Fruit fly (Drosophila melanogaster) whole organism, pupa: ENCODE data around the gene CG2157.

ENCODE experiments used
- CG10348 ChIP-seq: fragments of 200-800 bp; sonication (Bioruptor generic); IDR thresholded peaks from 2 replicates; pipeline ENCODE4 v1.3.6; 2022; ENCODE audit warnings: missing biosample characterization, missing genetic modification characterization
- CG12605 ChIP-seq: fragments of 200-800 bp; sonication (Bioruptor generic); IDR thresholded peaks from 2 replicates; pipeline ENCODE4 v1.3.6; 2022; ENCODE audit warnings: missing biosample characterization, missing genetic modification characterization
- CG13204 ChIP-seq: fragments of 200-800 bp; sonication (Bioruptor generic); optimal IDR thresholded peaks from 2 replicates; lab custom pipeline; 2018; ENCODE audit warnings: missing biosample characterization, mild to moderate bottlenecking, missing genetic modification characterization, moderate library complexity
- CG14655 ChIP-seq: fragments of 200-800 bp; sonication (Bioruptor generic); optimal IDR thresholded peaks from 3 replicates; lab custom pipeline; 2017; ENCODE audit warnings: mild to moderate bottlenecking, missing biosample characterization, missing genetic modification reagents, missing genetic modification characterization
- CG15710 ChIP-seq: fragments of 200-800 bp; sonication (Bioruptor generic); optimal IDR thresholded peaks from 2 replicates; lab custom pipeline; 2018; ENCODE audit warnings: missing biosample characterization, mild to moderate bottlenecking, missing genetic modification characterization, moderate library complexity
- CG17806 ChIP-seq: fragments of 200-800 bp; sonication (Bioruptor generic); optimal IDR thresholded peaks from 2 replicates; lab custom pipeline; 2018; ENCODE audit warnings: missing biosample characterization, mild to moderate bottlenecking, missing genetic modification characterization, moderate library complexity
- CG32121 ChIP-seq: fragments of 200-800 bp; sonication (Bioruptor generic); IDR thresholded peaks from 2 replicates; pipeline ENCODE4 v1.3.6; 2022; ENCODE audit warnings: missing biosample characterization, missing genetic modification characterization
- CG34367 ChIP-seq: fragments of 200-800 bp; sonication (Bioruptor generic); optimal IDR thresholded peaks from 2 replicates; lab custom pipeline; 2018; ENCODE audit warnings: missing biosample characterization, mild to moderate bottlenecking, missing genetic modification characterization
- CG4496 ChIP-seq: fragments of 200-800 bp; sonication (Bioruptor generic); IDR thresholded peaks from 3 replicates; pipeline ENCODE4 v1.3.6; 2022; ENCODE audit warnings: missing biosample characterization, missing genetic modification characterization
- CG8159 ChIP-seq: fragments of 200-800 bp; sonication (Bioruptor generic); optimal IDR thresholded peaks from 3 replicates; lab custom pipeline; 2018; ENCODE audit warnings: missing biosample characterization, mild to moderate bottlenecking, missing genetic modification characterization, moderate library complexity
- CG8301 ChIP-seq: fragments of 200-800 bp; sonication (Bioruptor generic); optimal IDR thresholded peaks from 2 replicates; lab custom pipeline; 2018; ENCODE audit warnings: missing biosample characterization, mild to moderate bottlenecking, missing genetic modification characterization
- CG9948 ChIP-seq: fragments of 200-800 bp; sonication (Bioruptor generic); optimal IDR thresholded peaks from 2 replicates; lab custom pipeline; 2018; ENCODE audit warnings: missing biosample characterization, mild to moderate bottlenecking, missing genetic modification characterization, moderate library complexity
- D1 ChIP-seq: fragments of 200-800 bp; sonication (Bioruptor generic); optimal IDR thresholded peaks from 2 replicates; lab custom pipeline; 2018; ENCODE audit warnings: missing biosample characterization, mild to moderate bottlenecking, missing genetic modification characterization, moderate library complexity
- EcR ChIP-seq: fragments of 200-800 bp; sonication (Bioruptor generic); optimal IDR thresholded peaks from 3 replicates; lab custom pipeline; 2019; ENCODE audit warnings: missing biosample characterization, missing genetic modification characterization, mild to moderate bottlenecking, moderate library complexity, missing genetic modification reagents
- Ets98B ChIP-seq: fragments of 200-800 bp; sonication (Bioruptor generic); IDR thresholded peaks from 2 replicates; pipeline ENCODE4 v1.3.6; 2022; ENCODE audit warnings: missing biosample characterization, missing genetic modification characterization
- Pif1A ChIP-seq: fragments of 200-800 bp; sonication (Bioruptor generic); optimal IDR thresholded peaks from 3 replicates; lab custom pipeline; 2016; ENCODE audit warnings: missing biosample characterization, missing genetic modification characterization
- Pif1B ChIP-seq: fragments of 200-800 bp; sonication (Bioruptor generic); optimal IDR thresholded peaks from 3 replicates; lab custom pipeline; 2016; ENCODE audit warnings: missing biosample characterization, missing genetic modification characterization
- Snoo ChIP-seq: fragments of 200-800 bp; sonication (Bioruptor generic); optimal IDR thresholded peaks from 3 replicates; lab custom pipeline; 2017; ENCODE audit warnings: missing biosample characterization, mild to moderate bottlenecking, missing genetic modification characterization, inconsistent platforms
- fd96Ca ChIP-seq: fragments of 200-800 bp; sonication (Bioruptor generic); IDR thresholded peaks from 3 replicates; pipeline ENCODE4 v1.3.6; 2022; ENCODE audit warnings: missing biosample characterization, missing genetic modification characterization
- gl ChIP-seq: fragments of 200-800 bp; sonication (Bioruptor generic); optimal IDR thresholded peaks from 2 replicates; lab custom pipeline; 2018; ENCODE audit warnings: missing biosample characterization, mild to moderate bottlenecking, missing genetic modification characterization
- rn ChIP-seq: fragments of 200-800 bp; sonication (Bioruptor generic); IDR thresholded peaks from 2 replicates; pipeline ENCODE4 v1.3.6; 2022; ENCODE audit warnings: missing biosample characterization, missing genetic modification characterization

Gene CG2157

DNA sequence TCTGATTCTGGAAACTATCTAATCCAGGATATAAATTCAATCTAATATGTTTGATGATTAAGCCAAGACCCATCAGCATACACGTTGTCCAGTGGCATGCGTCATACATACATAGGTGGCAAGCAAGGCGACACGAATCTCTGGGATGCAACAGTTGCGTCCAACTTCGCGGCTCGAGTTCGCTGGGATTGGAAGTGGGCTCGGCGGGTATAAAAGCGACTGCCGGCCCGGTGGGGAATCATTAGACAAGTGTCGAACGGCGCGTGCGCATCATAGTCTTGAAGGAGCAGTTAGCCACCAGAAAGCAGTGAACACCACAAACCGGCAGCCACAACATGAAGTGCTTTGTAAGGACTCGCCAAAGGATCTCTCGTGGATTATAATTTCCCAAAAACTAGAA lies at the start of gene CG2157:
CG2157 (plus strand) TSS at position 240 of the 400 bp plus-strand sequence.
- TF ChIP-seq gl (tag; lab: Kevin White, UChicago) (no peak), CG17806 (no peak), CG32121 (GFP tag; lab: Robert Waterston, UW) (no peak), CG8159 (no peak), Snoo (tag; lab: Kevin White, UChicago) (no peak), CG12605 (GFP tag; lab: Robert Waterston, UW) (no peak), CG34367 (tag; lab: Kevin White, UChicago) (no peak), Pif1A (no peak), D1 (tag; lab: Kevin White, UChicago) (no peak), CG14655 (GFP tag; lab: Kevin White, UChicago) (no peak), CG9948 (no peak), CG13204 (GFP tag; lab: Kevin White, UChicago) (no peak), Pif1B (GFP tag; lab: Kevin White, UChicago) (no peak), CG4496 (no peak), EcR (no peak), CG10348 (GFP tag; lab: Robert Waterston, UW) (no peak)

DNA sequence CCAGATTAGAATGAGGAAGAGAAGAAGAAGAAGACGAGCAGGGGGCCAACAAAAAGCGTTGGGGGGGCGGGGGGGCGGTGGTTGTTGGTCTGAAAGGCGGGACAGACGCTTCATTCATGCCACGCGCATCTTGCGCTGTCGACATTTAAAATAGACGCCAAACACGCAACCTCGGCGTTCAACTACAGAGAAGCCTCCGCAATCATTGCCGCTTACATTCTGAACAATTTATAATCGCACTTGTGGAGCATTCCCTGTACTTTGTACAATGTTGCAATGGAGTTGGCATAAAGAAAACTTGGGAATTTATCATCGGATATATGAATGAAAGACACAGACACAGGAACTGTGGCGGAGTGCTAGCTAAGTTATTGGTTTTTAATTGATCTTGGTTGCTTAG lies 48.3 kb upstream of the CG2157 start:
- TF ChIP-seq D1 (tag; lab: Kevin White, UChicago): no peak
- no peak for TF ChIP-seq CG10348 (GFP tag; lab: Robert Waterston, UW)
- no peak for TF ChIP-seq CG8159
- no peak for TF ChIP-seq CG32121 (GFP tag; lab: Robert Waterston, UW)
- no peak for TF ChIP-seq EcR
- no peak for TF ChIP-seq CG12605 (GFP tag; lab: Robert Waterston, UW)
- no peak for TF ChIP-seq Ets98B (GFP tag; lab: Robert Waterston, UW)
- no peak for TF ChIP-seq CG9948
- no peak for TF ChIP-seq CG34367 (tag; lab: Kevin White, UChicago)
- TF ChIP-seq gl (tag; lab: Kevin White, UChicago): no peak
- TF ChIP-seq Pif1B (GFP tag; lab: Kevin White, UChicago): no peak
- no peak for TF ChIP-seq CG13204 (GFP tag; lab: Kevin White, UChicago)
- TF ChIP-seq rn (GFP tag; lab: Robert Waterston, UW): no peak
- TF ChIP-seq fd96Ca: no peak
- TF ChIP-seq CG17806: no peak

DNA sequence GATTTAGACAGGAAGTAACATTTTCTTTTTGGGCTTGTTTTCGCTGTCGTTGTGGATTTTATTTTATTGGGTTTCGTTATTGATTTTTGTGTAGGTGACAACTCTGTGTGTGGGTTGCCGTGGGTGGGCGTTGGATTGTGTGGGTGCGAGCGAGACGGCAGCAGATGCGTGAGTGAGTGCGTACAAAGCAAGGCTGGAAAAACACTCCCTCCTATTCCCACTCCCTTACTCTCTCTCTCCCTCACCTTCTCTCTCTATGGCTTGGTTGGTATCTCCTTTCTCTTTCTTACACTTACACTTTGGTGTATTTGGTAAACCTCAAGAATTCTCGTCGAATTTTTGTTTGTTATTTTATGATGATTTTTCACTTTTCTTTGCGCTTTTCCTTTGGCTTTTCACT lies 47.0 kb upstream of the CG2157 start:
- TF ChIP-seq fd96Ca (no peak), CG17806 (no peak), D1 (tag; lab: Kevin White, UChicago) (no peak), CG15710 (tag; lab: Kevin White, UChicago) (no peak), CG12605 (GFP tag; lab: Robert Waterston, UW) (no peak), Pif1B (GFP tag; lab: Kevin White, UChicago) (no peak), CG10348 (GFP tag; lab: Robert Waterston, UW) (no peak), EcR (no peak), Ets98B (GFP tag; lab: Robert Waterston, UW) (no peak), CG34367 (tag; lab: Kevin White, UChicago) (no peak), CG14655 (GFP tag; lab: Kevin White, UChicago) (no peak)

DNA sequence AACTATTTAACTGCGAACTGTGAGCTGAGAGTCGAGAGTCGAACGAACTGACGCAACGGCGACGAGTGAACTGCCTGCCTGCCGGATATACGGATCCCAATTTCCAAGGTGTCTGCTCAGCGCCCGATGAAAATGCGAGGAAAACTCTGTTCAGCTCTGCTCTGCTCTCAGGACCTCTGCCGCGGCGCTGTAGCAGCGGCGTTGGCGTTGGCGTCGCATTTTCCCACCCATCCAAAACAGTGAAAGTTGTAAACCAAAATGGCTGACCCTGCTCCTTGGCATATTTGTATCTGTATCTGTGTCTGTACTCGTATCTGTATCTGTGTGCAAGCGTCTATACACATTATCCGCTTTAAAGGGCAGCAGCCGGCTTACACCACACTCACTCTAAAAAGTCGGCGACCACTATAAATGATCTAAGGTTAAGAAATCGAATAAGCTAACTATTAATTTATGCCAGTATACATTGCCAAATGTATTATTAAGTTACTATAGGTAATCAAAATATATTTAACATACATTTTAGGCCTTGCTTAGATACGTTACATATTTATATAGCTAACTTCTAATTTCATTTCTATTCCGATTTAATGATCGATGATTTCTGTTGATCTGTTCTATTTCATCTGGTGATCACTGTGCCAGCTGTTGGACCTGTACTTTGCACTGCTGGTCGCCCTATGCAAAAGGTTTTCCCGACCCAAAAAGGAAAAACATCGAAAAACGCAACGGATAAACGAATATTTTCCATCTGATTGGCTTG lies 46.2 kb upstream of the CG2157 start:
- TF ChIP-seq CG8159 (no peak), Pif1B (GFP tag; lab: Kevin White, UChicago) (no peak), CG34367 (tag; lab: Kevin White, UChicago) (no peak), CG14655 (GFP tag; lab: Kevin White, UChicago) (no peak), Snoo (tag; lab: Kevin White, UChicago) (no peak), D1 (tag; lab: Kevin White, UChicago) (no peak), CG4496 (no peak), CG8301 (tag; lab: Kevin White, UChicago) (no peak)

DNA sequence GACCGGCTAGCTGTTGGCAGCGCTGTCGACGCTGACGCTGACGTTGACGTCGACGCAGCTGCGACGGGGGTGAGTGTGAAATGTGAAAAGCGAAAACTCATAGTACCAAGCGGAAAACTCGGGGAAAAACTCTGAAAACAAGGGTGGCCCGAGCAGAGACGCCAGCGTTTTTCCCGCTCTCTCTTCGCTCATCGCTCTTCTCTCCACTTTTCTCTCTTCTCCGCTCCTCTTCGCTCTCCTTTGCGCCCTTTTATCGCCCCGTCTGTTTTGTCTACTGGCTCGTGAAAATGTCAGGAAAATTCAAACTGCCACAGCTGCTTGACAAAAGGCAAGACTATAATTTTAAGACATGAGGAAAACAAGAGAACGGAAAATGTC lies 45.7 kb upstream of the CG2157 start:
- TF ChIP-seq EcR: no peak
- TF ChIP-seq CG8301 (tag; lab: Kevin White, UChicago): no peak
- TF ChIP-seq CG8159: no peak
- no peak for TF ChIP-seq Snoo (tag; lab: Kevin White, UChicago)
- no peak for TF ChIP-seq fd96Ca
- TF ChIP-seq CG13204 (GFP tag; lab: Kevin White, UChicago): no peak
- TF ChIP-seq CG4496: no peak
- no peak for TF ChIP-seq rn (GFP tag; lab: Robert Waterston, UW)
- TF ChIP-seq Pif1B (GFP tag; lab: Kevin White, UChicago): no peak
- no peak for TF ChIP-seq CG14655 (GFP tag; lab: Kevin White, UChicago)
- TF ChIP-seq CG12605 (GFP tag; lab: Robert Waterston, UW): no peak
- no peak for TF ChIP-seq D1 (tag; lab: Kevin White, UChicago)
- no peak for TF ChIP-seq Ets98B (GFP tag; lab: Robert Waterston, UW)
- no peak for TF ChIP-seq CG34367 (tag; lab: Kevin White, UChicago)

DNA sequence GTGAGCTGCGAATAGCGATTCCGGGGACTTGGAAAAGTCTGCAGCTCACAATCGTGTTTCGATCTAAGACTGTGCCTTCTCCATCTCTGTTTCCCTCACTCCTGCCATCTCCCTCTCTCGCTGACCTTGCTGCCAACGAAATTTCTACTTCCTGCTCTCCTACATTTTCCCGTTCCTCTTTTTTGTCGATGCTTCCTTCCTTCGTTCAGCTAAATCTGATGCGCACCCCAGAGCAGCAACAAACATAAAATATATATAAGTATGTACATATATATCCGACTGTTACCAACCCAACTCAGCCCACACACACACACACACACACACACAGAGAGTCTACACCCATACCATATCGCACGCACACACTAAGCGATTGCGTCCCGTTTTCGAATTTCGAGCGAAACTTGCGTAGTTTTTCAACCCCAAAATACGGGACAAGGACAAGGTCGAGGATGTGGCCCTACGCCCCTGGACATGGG lies 44.8 kb upstream of the CG2157 start, which contains the start of gene Imp:
Imp (minus strand) TSS at position 51 of the 476 bp plus-strand sequence.
- TF ChIP-seq rn (GFP tag; lab: Robert Waterston, UW) (no peak), Ets98B (GFP tag; lab: Robert Waterston, UW) (no peak), CG34367 (tag; lab: Kevin White, UChicago) (no peak), CG17806 (no peak), CG32121 (GFP tag; lab: Robert Waterston, UW) (no peak), Pif1A (no peak), CG14655 (GFP tag; lab: Kevin White, UChicago) (no peak), fd96Ca (no peak), CG8301 (tag; lab: Kevin White, UChicago) (no peak), CG4496 (no peak), CG9948 (no peak), D1 (tag; lab: Kevin White, UChicago) (no peak), CG15710 (tag; lab: Kevin White, UChicago) (no peak), CG13204 (GFP tag; lab: Kevin White, UChicago) (no peak), Snoo (tag; lab: Kevin White, UChicago) (no peak)
